Worm (Caenorhabditis elegans) whole organism, L4 larva: Measurements from ENCODE around the gene dnj-15.
A peak's percentile ranks its signal among the peaks of the same experiment; 100 is the strongest.

Experiments
- T26A8.4 ChIP-seq: fragments of 200-800 bp; sonication (Bioruptor generic); IDR thresholded peaks from 2 replicates; pipeline ENCODE4 v1.3.6; 2022; ENCODE audit warnings: missing genetic modification characterization, missing compliant biosample characterization
- Y48G9A.11 ChIP-seq: fragments of 200-800 bp; sonication (Bioruptor generic); IDR thresholded peaks from 2 replicates; pipeline ENCODE4 v1.3.6; 2022; ENCODE audit warnings: missing genetic modification reagents, missing genetic modification characterization, missing compliant biosample characterization
- Y5F2A.4 ChIP-seq: fragments of 200-800 bp; sonication (Bioruptor generic); optimal IDR thresholded peaks from 2 replicates; lab custom pipeline; 2018; ENCODE audit warnings: mild to moderate bottlenecking, missing genetic modification characterization, missing compliant biosample characterization
- Y75B8A.6 ChIP-seq: fragments of 200-800 bp; sonication (Bioruptor generic); IDR thresholded peaks from 2 replicates; pipeline ENCODE4 v1.3.6; 2022; ENCODE audit warnings: missing genetic modification reagents, missing genetic modification characterization, missing compliant biosample characterization
- aha-1 ChIP-seq: fragments of 150-350 bp; peaks from one replicate; lab custom pipeline; 2014; ENCODE audit warnings: missing biosample characterization, missing genetic modification characterization
- aly-2 ChIP-seq: sonication (generic microtip); optimal IDR thresholded peaks from 2 replicates; lab custom pipeline; 2018; ENCODE audit warnings: missing biosample characterization, missing genetic modification characterization
- ama-1 ChIP-seq: fragments of 150-350 bp; optimal IDR thresholded peaks from 2 replicates; lab custom pipeline; 2014; ENCODE audit warnings: inconsistent platforms, mixed read lengths
- ceh-28 ChIP-seq: fragments of 150-350 bp; optimal IDR thresholded peaks from 2 replicates; lab custom pipeline; 2014; ENCODE audit warnings: missing biosample characterization, missing genetic modification reagents, missing genetic modification characterization
- ceh-32 ChIP-seq: sonication (generic microtip); optimal IDR thresholded peaks from 2 replicates; lab custom pipeline; 2016; ENCODE audit warnings: mild to moderate bottlenecking, missing genetic modification characterization, missing compliant biosample characterization; ENCODE audit not compliant: poor library complexity
- ceh-44 ChIP-seq: fragments of 200-800 bp; sonication (Bioruptor generic); IDR thresholded peaks from 2 replicates; pipeline ENCODE4 v1.3.6; 2022; ENCODE audit warnings: missing genetic modification reagents, missing genetic modification characterization, missing compliant biosample characterization
- ceh-62 ChIP-seq: sonication (generic microtip); optimal IDR thresholded peaks from 2 replicates; lab custom pipeline; 2017; ENCODE audit warnings: missing biosample characterization, missing genetic modification characterization
- cey-2 ChIP-seq: sonication (generic microtip); optimal IDR thresholded peaks from 3 replicates; lab custom pipeline; 2017; ENCODE audit warnings: missing genetic modification characterization, mild to moderate bottlenecking, missing compliant biosample characterization, antibody characterized with exemption, borderline replicate concordance; ENCODE audit not compliant: insufficient read depth
- ctbp-1 ChIP-seq: fragments of 200-800 bp; sonication (Bioruptor generic); IDR thresholded peaks from 2 replicates; pipeline ENCODE4 v1.3.6; 2022; ENCODE audit warnings: missing genetic modification reagents, missing genetic modification characterization, missing compliant biosample characterization
- daf-16 ChIP-seq, 3 experiments: sonication (generic microtip); optimal IDR thresholded peaks; 2 replicates each; lab custom pipeline; 2016 to 2017; ENCODE audit warnings: missing genetic modification characterization in 3 of 3, missing genetic modification reagents in 3 of 3, mild to moderate bottlenecking in 2 of 3, missing compliant biosample characterization in 2 of 3, missing biosample characterization in 1 of 3, moderate library complexity in 1 of 3
- dmd-6 ChIP-seq: fragments of 200-800 bp; sonication (Bioruptor generic); IDR thresholded peaks from 2 replicates; pipeline ENCODE4 v1.3.6; 2022; ENCODE audit warnings: missing genetic modification reagents, missing genetic modification characterization, missing compliant biosample characterization
- dmd-9 ChIP-seq: fragments of 200-800 bp; sonication (Bioruptor generic); IDR thresholded peaks from 2 replicates; pipeline ENCODE4 v1.3.6; 2022; ENCODE audit warnings: missing genetic modification reagents, missing genetic modification characterization, missing compliant biosample characterization
- dpl-1 ChIP-seq: fragments of 150-350 bp; optimal IDR thresholded peaks from 2 replicates; lab custom pipeline; 2014; ENCODE audit warnings: missing biosample characterization, missing genetic modification reagents, missing genetic modification characterization
- dve-1 ChIP-seq: sonication (generic microtip); optimal IDR thresholded peaks from 2 replicates; lab custom pipeline; 2017; ENCODE audit warnings: antibody characterized with exemption, mild to moderate bottlenecking, missing genetic modification characterization, missing compliant biosample characterization; ENCODE audit not compliant: insufficient read depth
- fkh-10 ChIP-seq: fragments of 150-350 bp; optimal IDR thresholded peaks from 2 replicates; lab custom pipeline; 2014; ENCODE audit warnings: missing biosample characterization, missing genetic modification reagents, missing genetic modification characterization
- fos-1 ChIP-seq: fragments of 150-350 bp; optimal IDR thresholded peaks from 2 replicates; lab custom pipeline; 2014; ENCODE audit warnings: missing biosample characterization, missing genetic modification characterization
- gei-8 ChIP-seq: fragments of 200-800 bp; sonication (Bioruptor generic); optimal IDR thresholded peaks from 2 replicates; lab custom pipeline; 2018; ENCODE audit warnings: mild to moderate bottlenecking, missing genetic modification characterization, missing compliant biosample characterization
- hif-1 ChIP-seq, 2 experiments: sonication (generic microtip); optimal IDR thresholded peaks; 2 replicates each; lab custom pipeline; 2016 to 2017; ENCODE audit warnings: missing compliant biosample characterization in 2 of 2, missing genetic modification characterization in 2 of 2, missing genetic modification reagents in 2 of 2, missing genotype in 2 of 2, mild to moderate bottlenecking in 1 of 2
- hmg-1.1 ChIP-seq: fragments of 200-800 bp; sonication (Bioruptor generic); IDR thresholded peaks from 2 replicates; pipeline ENCODE4 v1.3.6; 2022; ENCODE audit warnings: missing genetic modification reagents, missing genetic modification characterization, missing compliant biosample characterization
- lin-39 ChIP-seq: fragments of 150-350 bp; optimal IDR thresholded peaks from 2 replicates; lab custom pipeline; 2014; ENCODE audit warnings: missing biosample characterization, missing genetic modification reagents, missing genetic modification characterization
- lsy-2 ChIP-seq, 2 experiments: fragments of 150-350 bp in 1 of 2; sonication (generic microtip) in 1 of 2; optimal IDR thresholded peaks; 2 replicates each; lab custom pipeline; 2014 to 2017; ENCODE audit warnings: missing biosample characterization in 2 of 2, missing genetic modification characterization in 2 of 2
- madf-5 ChIP-seq, 2 experiments: fragments of 200-800 bp; sonication (Bioruptor generic); IDR thresholded peaks; 2 replicates each; pipeline ENCODE4 v1.3.6; 2022; ENCODE audit warnings: missing compliant biosample characterization in 2 of 2, missing genetic modification characterization in 2 of 2
- mep-1 ChIP-seq: fragments of 150-350 bp; sonication (generic microtip); optimal IDR thresholded peaks from 3 replicates; lab custom pipeline; 2014; ENCODE audit warnings: missing biosample characterization, missing genetic modification characterization
- mes-2 ChIP-seq: sonication (generic microtip); optimal IDR thresholded peaks from 2 replicates; lab custom pipeline; 2016; ENCODE audit warnings: missing genotype, mild to moderate bottlenecking, missing genetic modification characterization, missing compliant biosample characterization; ENCODE audit not compliant: poor library complexity, severe bottlenecking
- mxl-2 ChIP-seq: fragments of 200-800 bp; sonication (Bioruptor generic); conservative IDR thresholded peaks from 2 replicates; pipeline ENCODE4 v1.3.6; 2022; ENCODE audit warnings: missing genetic modification reagents, missing genetic modification characterization, missing compliant biosample characterization
- mxl-3 ChIP-seq: fragments of 200-800 bp; sonication (Bioruptor generic); optimal IDR thresholded peaks from 2 replicates; lab custom pipeline; 2018; ENCODE audit warnings: mild to moderate bottlenecking, missing genetic modification characterization, missing compliant biosample characterization
- nhr-11 ChIP-seq: fragments of 150-350 bp; optimal IDR thresholded peaks from 2 replicates; lab custom pipeline; 2014; ENCODE audit warnings: missing biosample characterization, missing genetic modification characterization
- nhr-111 ChIP-seq: fragments of 200-800 bp; sonication (Bioruptor generic); optimal IDR thresholded peaks from 2 replicates; lab custom pipeline; 2018; ENCODE audit warnings: mild to moderate bottlenecking, missing genetic modification characterization, missing compliant biosample characterization
- nhr-237 ChIP-seq: sonication (generic microtip); optimal IDR thresholded peaks from 2 replicates; lab custom pipeline; 2017; ENCODE audit warnings: missing biosample characterization, missing genetic modification characterization
- nhr-28 ChIP-seq: fragments of 150-350 bp; optimal IDR thresholded peaks from 2 replicates; lab custom pipeline; 2014; ENCODE audit warnings: missing biosample characterization, missing genetic modification characterization
- nhr-42 ChIP-seq: fragments of 200-800 bp; sonication (Bioruptor generic); IDR thresholded peaks from 2 replicates; pipeline ENCODE4 v1.3.6; 2022; ENCODE audit warnings: missing genetic modification characterization, missing compliant biosample characterization
- nhr-48 ChIP-seq: sonication (generic microtip); optimal IDR thresholded peaks from 2 replicates; lab custom pipeline; 2016; ENCODE audit warnings: mild to moderate bottlenecking, missing genetic modification characterization, missing compliant biosample characterization
- nhr-77 ChIP-seq: fragments of 150-350 bp; optimal IDR thresholded peaks from 2 replicates; lab custom pipeline; 2014; ENCODE audit warnings: missing biosample characterization, missing genetic modification characterization
- saeg-2 ChIP-seq: fragments of 200-800 bp; sonication (Bioruptor generic); IDR thresholded peaks from 2 replicates; pipeline ENCODE4 v1.3.6; 2022; ENCODE audit warnings: missing genetic modification reagents, missing genetic modification characterization, missing compliant biosample characterization
- set-16 ChIP-seq: fragments of 200-800 bp; sonication (Bioruptor generic); IDR thresholded peaks from 2 replicates; pipeline ENCODE4 v1.3.6; 2022; ENCODE audit warnings: missing genetic modification reagents, missing genetic modification characterization, missing compliant biosample characterization
- spr-1 ChIP-seq: sonication (generic microtip); optimal IDR thresholded peaks from 2 replicates; lab custom pipeline; 2016; ENCODE audit warnings: mild to moderate bottlenecking, missing genetic modification characterization, missing compliant biosample characterization
- spr-3 ChIP-seq: fragments of 200-800 bp; sonication (Bioruptor generic); optimal IDR thresholded peaks from 2 replicates; lab custom pipeline; 2018; ENCODE audit warnings: mild to moderate bottlenecking, missing genetic modification characterization, missing compliant biosample characterization
- unc-130 ChIP-seq: sonication (generic microtip); optimal IDR thresholded peaks from 2 replicates; lab custom pipeline; 2016; ENCODE audit warnings: missing genetic modification reagents, missing genetic modification characterization, missing compliant biosample characterization
- unc-62 ChIP-seq, 3 experiments: fragments of 150-350 bp in 1 of 3; sonication (generic microtip); optimal IDR thresholded peaks in 2 of 3; peaks in 1 of 3; 1 replicate in 1 of 3; 2 replicates in 2 of 3; lab custom pipeline; 2014 to 2017; ENCODE audit warnings: missing biosample characterization in 3 of 3, missing genetic modification characterization in 3 of 3, missing genetic modification reagents in 3 of 3, missing genotype in 1 of 3
- vab-7 ChIP-seq: fragments of 200-800 bp; sonication (Bioruptor generic); IDR thresholded peaks from 2 replicates; pipeline ENCODE4 v1.3.6; 2022; ENCODE audit warnings: missing genetic modification reagents, missing genetic modification characterization, missing compliant biosample characterization
- zfp-3 ChIP-seq: fragments of 200-800 bp; sonication (Bioruptor generic); conservative IDR thresholded peaks from 2 replicates; pipeline ENCODE4 v1.3.6; 2022; ENCODE audit warnings: missing genetic modification reagents, missing genetic modification characterization, missing compliant biosample characterization
- zip-2 ChIP-seq: fragments of 150-350 bp; optimal IDR thresholded peaks from 2 replicates; lab custom pipeline; 2014; ENCODE audit warnings: missing biosample characterization, missing genetic modification characterization

The dnj-15 gene

ce11 chrIV:4215349-4215748, 39.2 kb downstream of the dnj-15 start (continued):
- TF ChIP-seq fkh-10 = peak; percentile 28
- TF ChIP-seq spr-3 (GFP tag; lab: Kevin White, UChicago) = no peak
- no peak for TF ChIP-seq daf-16 (GFP tag; optimal IDR thresholded peaks at IDR 0.05; lab: Kevin White, UChicago)
- TF ChIP-seq daf-16 (tag; optimal IDR thresholded peaks at IDR 0.05; lab: Kevin White, UChicago) = peak; percentile 88
- no peak for TF ChIP-seq spr-1 (tag; lab: Kevin White, UChicago)
- no peak for TF ChIP-seq zfp-3 (GFP tag; lab: Robert Waterston, UW)
- no peak for TF ChIP-seq nhr-237
- TF ChIP-seq mes-2 = peak; percentile 35
- peak; percentile 85 for TF ChIP-seq mxl-3 (GFP tag; lab: Kevin White, UChicago)
- no peak for TF ChIP-seq nhr-77 (tag; lab: Kevin White, UChicago)
- no peak for TF ChIP-seq ama-1 (lab: Kevin White, UChicago)
- TF ChIP-seq vab-7 (GFP tag; lab: Robert Waterston, UW) = no peak
- no peak for TF ChIP-seq madf-5 (GFP tag; IDR thresholded peaks at IDR 0.05; lab: Robert Waterston, UW)
- no peak for TF ChIP-seq ceh-28 (tag; lab: Kevin White, UChicago)
- TF ChIP-seq ctbp-1 (GFP tag; lab: Robert Waterston, UW) = no peak
- TF ChIP-seq set-16 (GFP tag; lab: Robert Waterston, UW) = no peak
- TF ChIP-seq saeg-2 (GFP tag; lab: Robert Waterston, UW) = no peak
- no peak for TF ChIP-seq fos-1 (tag; lab: Kevin White, UChicago)
- peak in 1 of 2 experiments; percentile 96 for TF ChIP-seq unc-62 (GFP tag; optimal IDR thresholded peaks at IDR 0.05 in 1 of 2; lab: Kevin White, UChicago)
- TF ChIP-seq unc-62 (tag; optimal IDR thresholded peaks at IDR 0.05; lab: Kevin White, UChicago) = no peak
- TF ChIP-seq unc-130 (GFP tag; lab: Kevin White, UChicago) = no peak
- TF ChIP-seq aha-1 = peak; percentile 37
- TF ChIP-seq lin-39 (tag; lab: Kevin White, UChicago) = no peak
- peak; percentile 80 for TF ChIP-seq mep-1 (tag; lab: Kevin White, UChicago)
- peak; percentile 37 for TF ChIP-seq nhr-48 (tag; lab: Kevin White, UChicago)
- peak; percentile 36 for TF ChIP-seq dpl-1 (GFP tag; lab: Kevin White, UChicago)
- peak; percentile 90 for TF ChIP-seq nhr-28 (tag; lab: Kevin White, UChicago)
- TF ChIP-seq nhr-11 = peak; percentile 28
- TF ChIP-seq dve-1 = peak; percentile 82
- no peak for TF ChIP-seq mxl-2
- no peak for TF ChIP-seq cey-2 (tag; lab: Kevin White, UChicago)
- no peak for TF ChIP-seq dmd-9 (GFP tag; lab: Robert Waterston, UW)
- TF ChIP-seq ceh-32 = no peak
- no peak for TF ChIP-seq aly-2 (tag; lab: Kevin White, UChicago)
- no peak for TF ChIP-seq Y75B8A.6 (GFP tag; lab: Robert Waterston, UW)
- no peak for TF ChIP-seq Y5F2A.4 (GFP tag; lab: Kevin White, UChicago)
- no peak for TF ChIP-seq nhr-42 (GFP tag; lab: Robert Waterston, UW)
- peak; percentile 47 to 78 for TF ChIP-seq lsy-2 (tag; optimal IDR thresholded peaks at IDR 0.05; lab: Kevin White, UChicago)
- no peak for TF ChIP-seq ceh-44 (GFP tag; lab: Robert Waterston, UW)
- TF ChIP-seq hif-1 (tag; optimal IDR thresholded peaks at IDR 0.05; lab: Kevin White, UChicago) = peak in 1 of 2 experiments; percentile 57
- peak; percentile 50; the same call in 1 of the 2 replicates for TF ChIP-seq hmg-1.1 (GFP tag; lab: Robert Waterston, UW)
- TF ChIP-seq nhr-111 (GFP tag; lab: Kevin White, UChicago) = no peak
- TF ChIP-seq dmd-6 (GFP tag; lab: Robert Waterston, UW) = peak; percentile 53
- TF ChIP-seq Y48G9A.11 (GFP tag; lab: Robert Waterston, UW) = no peak
- TF ChIP-seq ceh-62 = no peak
- TF ChIP-seq T26A8.4 (GFP tag; lab: Robert Waterston, UW) = no peak
- no peak for TF ChIP-seq zip-2 (tag; lab: Kevin White, UChicago)
- TF ChIP-seq gei-8 = no peak
